Fruit fly (Drosophila melanogaster) whole organism, embryonic: ENCODE measurements around the gene CG15927.

Source experiments
- Adf1 ChIP-seq: fragments of 200-800 bp; sonication (Bioruptor generic); IDR thresholded peaks from 2 replicates; pipeline ENCODE4 v1.3.6; 2022; ENCODE audit warnings: missing biosample characterization, missing genetic modification characterization
- Asciz ChIP-seq: fragments of 200-800 bp; sonication (Bioruptor generic); optimal IDR thresholded peaks from 2 replicates; lab custom pipeline; 2017; ENCODE audit warnings: missing biosample characterization, mild to moderate bottlenecking, missing genetic modification characterization, missing genetic modification reagents
- CG10147 ChIP-seq: fragments of 200-800 bp; sonication (Bioruptor generic); optimal IDR thresholded peaks from 2 replicates; lab custom pipeline; 2019; ENCODE audit warnings: missing biosample characterization, mild to moderate bottlenecking, missing genetic modification characterization, moderate library complexity
- CG10979 ChIP-seq: fragments of 200-800 bp; sonication (Bioruptor generic); optimal IDR thresholded peaks from 2 replicates; lab custom pipeline; 2018; ENCODE audit warnings: missing biosample characterization, mild to moderate bottlenecking, missing genetic modification characterization, moderate library complexity
- CG11085 ChIP-seq: fragments of 200-800 bp; sonication (Bioruptor generic); IDR thresholded peaks from 2 replicates; pipeline ENCODE4 v1.3.6; 2022; ENCODE audit warnings: missing biosample characterization, missing genetic modification characterization
- CG11504 ChIP-seq: fragments of 200-800 bp; sonication (Bioruptor generic); optimal IDR thresholded peaks from 3 replicates; lab custom pipeline; 2019; ENCODE audit warnings: missing biosample characterization, mild to moderate bottlenecking, missing genetic modification characterization, moderate library complexity
- CG11723 ChIP-seq: fragments of 200-800 bp; sonication (Bioruptor generic); optimal IDR thresholded peaks from 2 replicates; lab custom pipeline; 2017; ENCODE audit warnings: missing biosample characterization, mild to moderate bottlenecking, missing genetic modification characterization
- CG13123 ChIP-seq: fragments of 200-800 bp; sonication (Bioruptor generic); optimal IDR thresholded peaks from 2 replicates; lab custom pipeline; 2016; ENCODE audit warnings: missing biosample characterization, missing genetic modification characterization
- CG13424 ChIP-seq: fragments of 200-800 bp; sonication (Bioruptor generic); optimal IDR thresholded peaks from 2 replicates; lab custom pipeline; 2019; ENCODE audit warnings: missing biosample characterization, mild to moderate bottlenecking, missing genetic modification characterization, moderate library complexity
- CG14441 ChIP-seq: fragments of 200-800 bp; sonication (Bioruptor generic); IDR thresholded peaks from 2 replicates; pipeline ENCODE4 v1.3.6; 2022; ENCODE audit warnings: missing biosample characterization, missing genetic modification characterization
- CG15073 ChIP-seq: fragments of 200-800 bp; sonication (Bioruptor generic); optimal IDR thresholded peaks from 2 replicates; lab custom pipeline; 2016; ENCODE audit warnings: missing biosample characterization, missing genetic modification characterization
- CG16815 ChIP-seq: fragments of 200-800 bp; sonication (Bioruptor generic); optimal IDR thresholded peaks from 3 replicates; lab custom pipeline; 2017; ENCODE audit warnings: missing biosample characterization, mild to moderate bottlenecking, missing genetic modification characterization
- CG18011 ChIP-seq: fragments of 200-800 bp; sonication (Bioruptor generic); optimal IDR thresholded peaks from 2 replicates; lab custom pipeline; 2017; ENCODE audit warnings: missing biosample characterization, missing genetic modification characterization, mild to moderate bottlenecking, moderate library complexity, missing genotype
- CG18764 ChIP-seq: fragments of 200-800 bp; sonication (Bioruptor generic); optimal IDR thresholded peaks from 3 replicates; lab custom pipeline; 2016; ENCODE audit warnings: missing biosample characterization, missing genetic modification characterization
- CG32767 ChIP-seq: fragments of 200-800 bp; sonication (Bioruptor generic); IDR thresholded peaks from 2 replicates; pipeline ENCODE4 v1.3.6; 2022; ENCODE audit warnings: missing biosample characterization, missing genetic modification characterization
- CG4360 ChIP-seq: fragments of 200-800 bp; sonication (Bioruptor generic); IDR thresholded peaks from 2 replicates; pipeline ENCODE4 v1.3.6; 2022; ENCODE audit warnings: missing biosample characterization, missing genetic modification characterization
- CG4404 ChIP-seq: fragments of 200-800 bp; sonication (Bioruptor generic); IDR thresholded peaks from 2 replicates; pipeline ENCODE4 v1.3.6; 2022; ENCODE audit warnings: missing biosample characterization, missing genetic modification characterization
- CG4424 ChIP-seq: fragments of 200-800 bp; sonication (Bioruptor generic); optimal IDR thresholded peaks from 3 replicates; lab custom pipeline; 2016; ENCODE audit warnings: missing biosample characterization, missing genetic modification characterization
- CG6254 ChIP-seq: fragments of 200-800 bp; sonication (Bioruptor generic); optimal IDR thresholded peaks from 3 replicates; lab custom pipeline; 2017; ENCODE audit warnings: mild to moderate bottlenecking, missing biosample characterization, missing genetic modification reagents, missing genetic modification characterization
- CG6854 ChIP-seq: fragments of 200-800 bp; sonication (Bioruptor generic); optimal IDR thresholded peaks from 3 replicates; lab custom pipeline; 2017; ENCODE audit warnings: missing biosample characterization, mild to moderate bottlenecking, missing genetic modification characterization
- CG8281 ChIP-seq: fragments of 200-800 bp; sonication (Bioruptor generic); optimal IDR thresholded peaks from 2 replicates; lab custom pipeline; 2018; ENCODE audit warnings: missing biosample characterization, mild to moderate bottlenecking, missing genetic modification characterization, moderate library complexity
- CG8478 ChIP-seq: fragments of >200 bp; optimal IDR thresholded peaks from 2 replicates; lab custom pipeline; 2018
- Dad ChIP-seq: fragments of 200-800 bp; sonication (Bioruptor generic); optimal IDR thresholded peaks from 3 replicates; lab custom pipeline; 2016; ENCODE audit warnings: missing biosample characterization, missing genetic modification characterization
- Doc3 ChIP-seq: fragments of 200-800 bp; sonication (Bioruptor generic); IDR thresholded peaks from 3 replicates; pipeline ENCODE4 v1.3.6; 2022; ENCODE audit warnings: missing biosample characterization, missing genetic modification characterization; ENCODE audit not compliant: partially characterized antibody
- Fer3 ChIP-seq: fragments of 200-800 bp; sonication (Bioruptor generic); optimal IDR thresholded peaks from 2 replicates; lab custom pipeline; 2018; ENCODE audit warnings: missing biosample characterization, mild to moderate bottlenecking, missing genetic modification characterization, moderate library complexity
- Hr51 ChIP-seq, 2 experiments: fragments of 200-800 bp; sonication (Bioruptor generic); optimal IDR thresholded peaks; 2 replicates in 1 of 2; 3 replicates in 1 of 2; lab custom pipeline; 2016 to 2018; ENCODE audit warnings: missing biosample characterization in 2 of 2, missing genetic modification characterization in 2 of 2, mild to moderate bottlenecking in 1 of 2, moderate library complexity in 1 of 2
- MESR4 ChIP-seq: fragments of 200-800 bp; sonication (Bioruptor generic); optimal IDR thresholded peaks from 2 replicates; lab custom pipeline; 2018; ENCODE audit warnings: missing biosample characterization, mild to moderate bottlenecking, missing genetic modification characterization, moderate library complexity
- Myb ChIP-seq: fragments of 200-800 bp; sonication (Bioruptor generic); optimal IDR thresholded peaks from 2 replicates; lab custom pipeline; 2016; ENCODE audit warnings: missing biosample characterization, missing genetic modification characterization
- Pdp1 ChIP-seq, 2 experiments: fragments of 200-800 bp; sonication (Bioruptor generic); optimal IDR thresholded peaks; 3 replicates each; lab custom pipeline; 2016; ENCODE audit warnings: missing biosample characterization in 2 of 2, missing genetic modification characterization in 2 of 2, mild to moderate bottlenecking in 1 of 2, moderate library complexity in 1 of 2
- Sox102F ChIP-seq: fragments of 200-800 bp; sonication (Bioruptor generic); optimal IDR thresholded peaks from 2 replicates; lab custom pipeline; 2018; ENCODE audit warnings: missing biosample characterization, mild to moderate bottlenecking, missing genetic modification characterization, moderate library complexity
- Trl ChIP-seq, 3 experiments: fragments of >200 bp in 2 of 3; fragments of 200-800 bp in 1 of 3; sonication (Bioruptor generic) in 1 of 3; optimal IDR thresholded peaks; 2 replicates in 1 of 3; 3 replicates in 2 of 3; lab custom pipeline; 2016 to 2017; ENCODE audit warnings: missing biosample characterization in 1 of 3, missing genetic modification characterization in 1 of 3
- bsh ChIP-seq, 2 experiments: fragments of 200-800 bp; sonication (Bioruptor generic); optimal IDR thresholded peaks; 2 replicates each; lab custom pipeline; 2017 to 2018; ENCODE audit warnings: mild to moderate bottlenecking in 2 of 2, missing biosample characterization in 2 of 2, missing genetic modification characterization in 2 of 2, moderate library complexity in 1 of 2
- cato ChIP-seq: fragments of 200-800 bp; sonication (Bioruptor generic); optimal IDR thresholded peaks from 2 replicates; lab custom pipeline; 2016; ENCODE audit warnings: missing biosample characterization, missing genetic modification characterization, borderline replicate concordance
- crol ChIP-seq: fragments of 200-800 bp; sonication (Bioruptor generic); IDR thresholded peaks from 2 replicates; pipeline ENCODE4 v1.3.6; 2022; ENCODE audit warnings: missing biosample characterization, missing genetic modification characterization
- da ChIP-seq: fragments of 200-800 bp; sonication (Bioruptor generic); optimal IDR thresholded peaks from 2 replicates; lab custom pipeline; 2016; ENCODE audit warnings: missing biosample characterization, missing genetic modification characterization
- dmrt11E ChIP-seq: fragments of 200-800 bp; sonication (Bioruptor generic); optimal IDR thresholded peaks from 3 replicates; lab custom pipeline; 2018; ENCODE audit warnings: missing biosample characterization, mild to moderate bottlenecking, missing genetic modification characterization, moderate library complexity
- exex ChIP-seq: fragments of 200-800 bp; sonication (Bioruptor generic); optimal IDR thresholded peaks from 4 replicates; lab custom pipeline; 2018; ENCODE audit warnings: missing biosample characterization, mild to moderate bottlenecking, missing genetic modification characterization, moderate library complexity
- fd102C ChIP-seq: fragments of 200-800 bp; sonication (Bioruptor generic); optimal IDR thresholded peaks from 2 replicates; lab custom pipeline; 2018; ENCODE audit warnings: missing biosample characterization, mild to moderate bottlenecking, missing genetic modification characterization, moderate library complexity
- hb ChIP-seq: fragments of 200-800 bp; sonication (Bioruptor generic); IDR thresholded peaks from 3 replicates; pipeline ENCODE4 v1.3.6; 2022; ENCODE audit warnings: missing biosample characterization, missing genetic modification characterization; ENCODE audit not compliant: partially characterized antibody
- ind ChIP-seq: fragments of 200-800 bp; sonication (Bioruptor generic); optimal IDR thresholded peaks from 3 replicates; lab custom pipeline; 2016; ENCODE audit warnings: missing biosample characterization, missing genetic modification characterization
- kni ChIP-seq: fragments of 200-800 bp; sonication (Bioruptor generic); optimal IDR thresholded peaks from 3 replicates; lab custom pipeline; 2017; ENCODE audit warnings: mild to moderate bottlenecking, missing biosample characterization, missing genetic modification reagents, missing genetic modification characterization
- nerfin-1 ChIP-seq: fragments of 200-800 bp; sonication (Bioruptor generic); optimal IDR thresholded peaks from 3 replicates; lab custom pipeline; 2019; ENCODE audit warnings: missing biosample characterization, mild to moderate bottlenecking, missing genetic modification characterization, moderate library complexity
- nom ChIP-seq: fragments of 200-800 bp; sonication (Bioruptor generic); optimal IDR thresholded peaks from 2 replicates; lab custom pipeline; 2017; ENCODE audit warnings: missing biosample characterization, missing genetic modification characterization, mild to moderate bottlenecking, moderate library complexity, missing genetic modification reagents
- oc ChIP-seq: fragments of 200-800 bp; sonication (Bioruptor generic); optimal IDR thresholded peaks from 2 replicates; lab custom pipeline; 2018; ENCODE audit warnings: missing biosample characterization, mild to moderate bottlenecking, missing genetic modification characterization, moderate library complexity
- org-1 ChIP-seq: fragments of 200-800 bp; sonication (Bioruptor generic); optimal IDR thresholded peaks from 2 replicates; lab custom pipeline; 2017; ENCODE audit warnings: missing biosample characterization, missing genetic modification characterization
- pb ChIP-seq: fragments of 200-800 bp; sonication (Bioruptor generic); optimal IDR thresholded peaks from 3 replicates; lab custom pipeline; 2016; ENCODE audit warnings: missing biosample characterization, missing genetic modification characterization
- repo ChIP-seq: fragments of 200-800 bp; sonication (Bioruptor generic); optimal IDR thresholded peaks from 2 replicates; lab custom pipeline; 2016; ENCODE audit warnings: missing biosample characterization, missing genetic modification characterization
- slou ChIP-seq: fragments of 200-800 bp; sonication (Bioruptor generic); optimal IDR thresholded peaks from 3 replicates; lab custom pipeline; 2016; ENCODE audit warnings: missing biosample characterization, missing genetic modification characterization
- tup ChIP-seq: fragments of 200-800 bp; sonication (Bioruptor generic); optimal IDR thresholded peaks from 2 replicates; lab custom pipeline; 2016; ENCODE audit warnings: missing biosample characterization, mild to moderate bottlenecking, missing genetic modification characterization, moderate library complexity
- vnd ChIP-seq: fragments of 200-800 bp; sonication (Bioruptor generic); IDR thresholded peaks from 3 replicates; pipeline ENCODE4 v1.3.6; 2022; ENCODE audit warnings: missing biosample characterization, missing genetic modification characterization; ENCODE audit not compliant: partially characterized antibody

Gene CG15927

dm6 chrX:12480282-12480681 is 25.8 kb downstream of the CG15927 start (continued):
- TF ChIP-seq pb (no peak), nerfin-1 (no peak), CG15073 (GFP tag; lab: Kevin White, UChicago) (no peak), CG11504 (peak; percentile 52), da (no peak), exex (tag; lab: Kevin White, UChicago) (no peak), org-1 (GFP tag; lab: Kevin White, UChicago) (peak; percentile 27), Doc3 (GFP tag; lab: Robert Waterston, UW) (no peak), Fer3 (tag; lab: Kevin White, UChicago) (no peak), CG6854 (GFP tag; lab: Kevin White, UChicago) (no peak), CG18011 (GFP tag; lab: Kevin White, UChicago) (no peak), CG18764 (no peak), CG4360 (no peak), kni (peak; percentile 0), CG8478 (no peak), CG11723 (no peak), CG13424 (tag; lab: Kevin White, UChicago) (peak; percentile 44), bsh (GFP tag; optimal IDR thresholded peaks at IDR 0.05; lab: Kevin White, UChicago) (peak in 1 of 2 experiments; percentile 16), CG11085 (GFP tag; lab: Robert Waterston, UW) (no peak), CG4424 (no peak), Trl (optimal IDR thresholded peaks at IDR 0.05; lab: Kevin White, UChicago) (no peak), Trl (GFP tag; optimal IDR thresholded peaks at IDR 0.05; lab: Kevin White, UChicago) (no peak), tup (GFP tag; lab: Kevin White, UChicago) (no peak), dmrt11E (no peak), CG32767 (GFP tag; lab: Robert Waterston, UW) (no peak), fd102C (GFP tag; lab: Kevin White, UChicago) (no peak), nom (GFP tag; lab: Kevin White, UChicago) (no peak), vnd (no peak), oc (tag; lab: Kevin White, UChicago) (no peak), Sox102F (GFP tag; lab: Kevin White, UChicago) (peak; percentile 20), CG10979 (peak; percentile 42), ind (GFP tag; lab: Kevin White, UChicago) (no peak), Dad (no peak), hb (GFP tag; lab: Robert Waterston, UW) (no peak), CG6254 (GFP tag; lab: Kevin White, UChicago) (no peak), Pdp1 (GFP tag; optimal IDR thresholded peaks at IDR 0.05; lab: Kevin White, UChicago) (peak in 1 of 2 experiments; percentile 38), cato (GFP tag; lab: Kevin White, UChicago) (no peak), MESR4 (GFP tag; lab: Kevin White, UChicago) (no peak), slou (GFP tag; lab: Kevin White, UChicago) (no peak), Adf1 (peak; percentile 28; the same call in 1 of the 2 replicates), CG13123 (no peak), repo (GFP tag; lab: Kevin White, UChicago) (no peak), CG16815 (GFP tag; lab: Kevin White, UChicago) (no peak), Myb (GFP tag; lab: Kevin White, UChicago) (no peak), CG14441 (GFP tag; lab: Robert Waterston, UW) (no peak), CG4404 (GFP tag; lab: Robert Waterston, UW) (no peak), CG8281 (tag; lab: Kevin White, UChicago) (no peak), Hr51 (GFP tag; optimal IDR thresholded peaks at IDR 0.05; lab: Kevin White, UChicago) (peak in 1 of 2 experiments; percentile 54), CG10147 (peak; percentile 24), Asciz (peak; percentile 22), crol (GFP tag; lab: Robert Waterston, UW) (no peak)
